Fruit fly (Drosophila melanogaster) whole organism, wandering third instar larva: ENCODE measurements around the gene CG13675.

ENCODE experiments used
- Abd-B ChIP-seq: fragments of >200 bp; optimal IDR thresholded peaks from 2 replicates; lab custom pipeline; 2017; ENCODE audit warnings: missing biosample characterization, missing genetic modification characterization
- CG32264 ChIP-seq: fragments of 200-800 bp; sonication (Bioruptor generic); optimal IDR thresholded peaks from 2 replicates; lab custom pipeline; 2016; ENCODE audit warnings: missing biosample characterization, missing genetic modification characterization
- CG9705 ChIP-seq: fragments of 200-800 bp; sonication (Bioruptor generic); optimal IDR thresholded peaks from 2 replicates; lab custom pipeline; 2018; ENCODE audit warnings: missing biosample characterization, mild to moderate bottlenecking, missing genetic modification characterization
- CrebA ChIP-seq: fragments of 200-800 bp; sonication (Bioruptor generic); optimal IDR thresholded peaks from 2 replicates; lab custom pipeline; 2016; ENCODE audit warnings: missing biosample characterization, mild to moderate bottlenecking, missing genetic modification characterization, borderline replicate concordance
- Dfd ChIP-seq: fragments of >200 bp; optimal IDR thresholded peaks from 2 replicates; lab custom pipeline; 2017; ENCODE audit warnings: missing biosample characterization, missing genetic modification characterization
- Dif ChIP-seq: fragments of 200-275, 200-300 bp; sonication (Bioruptor generic); optimal IDR thresholded peaks from 2 replicates; lab custom pipeline; 2018; ENCODE audit warnings: missing biosample characterization, missing genetic modification characterization; ENCODE audit not compliant: partially characterized antibody
- GATAd ChIP-seq: sonication (Bioruptor generic); optimal IDR thresholded peaks from 2 replicates; lab custom pipeline; 2016; ENCODE audit warnings: missing biosample characterization, missing genetic modification characterization
- HLH106 ChIP-seq: fragments of 200-800 bp; optimal IDR thresholded peaks from 3 replicates; lab custom pipeline; 2019; ENCODE audit warnings: missing biosample characterization, mild to moderate bottlenecking, missing genetic modification characterization, moderate library complexity
- Hnf4 ChIP-seq: fragments of 200-800 bp; sonication (Bioruptor generic); optimal IDR thresholded peaks from 2 replicates; lab custom pipeline; 2016; ENCODE audit warnings: missing biosample characterization, mild to moderate bottlenecking, missing genetic modification characterization
- Hr78 ChIP-seq: fragments of >200 bp; optimal IDR thresholded peaks from 2 replicates; lab custom pipeline; 2017; ENCODE audit warnings: missing biosample characterization, missing genetic modification characterization
- Hr83 ChIP-seq: fragments of 200-300 bp; sonication (Bioruptor generic); optimal IDR thresholded peaks from 2 replicates; lab custom pipeline; 2016; ENCODE audit warnings: missing biosample characterization, mild to moderate bottlenecking, missing genetic modification characterization, moderate library complexity; ENCODE audit not compliant: poor library complexity, severe bottlenecking
- Jra ChIP-seq: sonication (Bioruptor generic); optimal IDR thresholded peaks from 2 replicates; lab custom pipeline; 2016; ENCODE audit warnings: missing biosample characterization, missing genetic modification characterization
- Mio ChIP-seq: sonication (Bioruptor generic); optimal IDR thresholded peaks from 2 replicates; lab custom pipeline; 2016; ENCODE audit warnings: missing biosample characterization, missing genetic modification characterization
- Myc ChIP-seq: fragments of >200 bp; optimal IDR thresholded peaks from 2 replicates; lab custom pipeline; 2017
- N ChIP-seq: fragments of >200 bp; optimal IDR thresholded peaks from 2 replicates; lab custom pipeline; 2018; ENCODE audit warnings: missing biosample characterization, missing external identifiers, missing genetic modification characterization
- OdsH ChIP-seq: fragments of 200-800 bp; sonication (Bioruptor generic); optimal IDR thresholded peaks from 2 replicates; lab custom pipeline; 2016; ENCODE audit warnings: missing biosample characterization, mild to moderate bottlenecking, missing genetic modification characterization
- Rel ChIP-seq, 2 experiments: fragments of 200-800 bp; sonication (Bioruptor generic) in 1 of 2; optimal IDR thresholded peaks; 2 replicates in 1 of 2; 3 replicates in 1 of 2; lab custom pipeline; 2016 to 2019; ENCODE audit warnings: mild to moderate bottlenecking in 2 of 2, missing biosample characterization in 2 of 2, missing genetic modification characterization in 2 of 2, moderate library complexity in 1 of 2
- Sp1 ChIP-seq: fragments of 200-800 bp; sonication (Bioruptor generic); optimal IDR thresholded peaks from 3 replicates; lab custom pipeline; 2019; ENCODE audit warnings: missing biosample characterization, mild to moderate bottlenecking, missing genetic modification characterization, moderate library complexity
- Vsx2 ChIP-seq: fragments of 200-300, 225-300 bp; sonication (Bioruptor generic); optimal IDR thresholded peaks from 2 replicates; lab custom pipeline; 2018; ENCODE audit warnings: missing biosample characterization, missing genetic modification characterization; ENCODE audit not compliant: partially characterized antibody
- br ChIP-seq: fragments of 200-800 bp; sonication (Bioruptor generic); optimal IDR thresholded peaks from 2 replicates; lab custom pipeline; 2016; ENCODE audit warnings: missing biosample characterization, missing genetic modification characterization
- brk ChIP-seq: fragments of 200-800 bp; sonication (Bioruptor generic); optimal IDR thresholded peaks from 2 replicates; lab custom pipeline; 2016; ENCODE audit warnings: missing biosample characterization, mild to moderate bottlenecking, missing genetic modification characterization
- dl ChIP-seq, 2 experiments: fragments of 175-275, 200-275 bp in 1 of 2; fragments of 200-275 bp in 1 of 2; sonication (Bioruptor generic); optimal IDR thresholded peaks; lab custom pipeline; 2018; ENCODE audit warnings: mild to moderate bottlenecking in 2 of 2, missing biosample characterization in 2 of 2, missing genetic modification characterization in 2 of 2, moderate library complexity in 2 of 2; ENCODE audit not compliant: partially characterized antibody in 2 of 2, insufficient read depth in 1 of 2
- dmrt93B ChIP-seq: fragments of 200-800 bp; sonication (Bioruptor generic); optimal IDR thresholded peaks from 2 replicates; lab custom pipeline; 2018; ENCODE audit warnings: missing biosample characterization, mild to moderate bottlenecking, missing genetic modification characterization
- dsf ChIP-seq: sonication (Bioruptor generic); optimal IDR thresholded peaks from 2 replicates; lab custom pipeline; 2016; ENCODE audit warnings: missing biosample characterization, missing genetic modification characterization, borderline replicate concordance
- ey ChIP-seq: fragments of 200-800 bp; sonication (Bioruptor generic); optimal IDR thresholded peaks from 2 replicates; lab custom pipeline; 2016; ENCODE audit warnings: missing biosample characterization, missing genetic modification characterization
- foxo ChIP-seq, 2 experiments: fragments of 200-800 bp; sonication (Bioruptor generic); optimal IDR thresholded peaks; 2 replicates in 1 of 2; 3 replicates in 1 of 2; lab custom pipeline; 2016 to 2017; ENCODE audit warnings: missing biosample characterization in 2 of 2, missing genetic modification characterization in 2 of 2
- fru ChIP-seq: fragments of 200-800 bp; sonication (Bioruptor generic); optimal IDR thresholded peaks from 3 replicates; lab custom pipeline; 2016; ENCODE audit warnings: missing biosample characterization, mild to moderate bottlenecking, missing genetic modification characterization
- h ChIP-seq: fragments of 200-800 bp; sonication (Bioruptor generic); optimal IDR thresholded peaks from 3 replicates; lab custom pipeline; 2016; ENCODE audit warnings: missing biosample characterization, mild to moderate bottlenecking, missing genetic modification characterization
- jim ChIP-seq: fragments of 175-275, 200-325 bp; sonication (Bioruptor generic); optimal IDR thresholded peaks from 2 replicates; lab custom pipeline; 2016; ENCODE audit warnings: missing biosample characterization, mild to moderate bottlenecking, missing genetic modification characterization
- lola ChIP-seq: fragments of >200 bp; optimal IDR thresholded peaks from 2 replicates; lab custom pipeline; 2017; ENCODE audit warnings: missing biosample characterization, missing genetic modification characterization
- pan ChIP-seq: fragments of >200 bp; optimal IDR thresholded peaks from 2 replicates; lab custom pipeline; 2017
- psq ChIP-seq: fragments of 200-800 bp; sonication (Bioruptor generic); optimal IDR thresholded peaks from 3 replicates; lab custom pipeline; 2017; ENCODE audit warnings: missing biosample characterization, mild to moderate bottlenecking, missing genetic modification characterization, moderate library complexity
- rgr ChIP-seq: fragments of 200-800 bp; sonication (Bioruptor generic); optimal IDR thresholded peaks from 3 replicates; lab custom pipeline; 2016; ENCODE audit warnings: missing biosample characterization, mild to moderate bottlenecking, missing genetic modification characterization
- sage ChIP-seq: fragments of 200-800 bp; sonication (Bioruptor generic); optimal IDR thresholded peaks from 2 replicates; lab custom pipeline; 2016; ENCODE audit warnings: missing biosample characterization, mild to moderate bottlenecking, missing genetic modification characterization
- sv ChIP-seq: fragments of 200-800 bp; sonication (Bioruptor generic); optimal IDR thresholded peaks from 3 replicates; lab custom pipeline; 2016; ENCODE audit warnings: missing biosample characterization, missing genetic modification characterization
- tai ChIP-seq: sonication (Bioruptor generic); optimal IDR thresholded peaks from 2 replicates; lab custom pipeline; 2016; ENCODE audit warnings: missing biosample characterization, missing genetic modification characterization
- usp ChIP-seq: fragments of >200 bp; optimal IDR thresholded peaks from 2 replicates; lab custom pipeline; 2017; ENCODE audit warnings: missing biosample characterization, missing genetic modification characterization
- woc ChIP-seq: sonication (Bioruptor generic); optimal IDR thresholded peaks from 2 replicates; lab custom pipeline; 2016; ENCODE audit warnings: missing biosample characterization, mild to moderate bottlenecking, missing genetic modification characterization

The CG13675 gene

dm6 chr3L:8137448-8137906 lies 27.8 kb downstream of the CG13675 start, which contains the start of the genes Setx and mus301:
Setx (minus strand) TSS chr3L:8137498.
mus301 (plus strand) TSS chr3L:8137808.
- TF ChIP-seq tai (GFP tag; lab: Kevin White, UChicago) (no peak), Jra (GFP tag; lab: Kevin White, UChicago) (no peak), Abd-B (GFP tag; lab: Kevin White, UChicago) (no peak), OdsH (GFP tag; lab: Kevin White, UChicago) (peak; percentile 72), psq (GFP tag; lab: Kevin White, UChicago) (peak; percentile 76), ey (peak; percentile 77), br (GFP tag; lab: Kevin White, UChicago) (peak; percentile 82), h (peak; percentile 87), Dif (GFP tag; lab: Kevin White, UChicago) (no peak), Mio (GFP tag; lab: Kevin White, UChicago) (no peak), woc (GFP tag; lab: Kevin White, UChicago) (no peak), dmrt93B (GFP tag; lab: Kevin White, UChicago) (no peak), jim (GFP tag; lab: Kevin White, UChicago) (no peak), dl (GFP tag; optimal IDR thresholded peaks at IDR 0.05; lab: Kevin White, UChicago; ENCODE audit: insufficient read depth in 1 of 2, partially characterized antibody in 2 of 2) (no peak), rgr (GFP tag; lab: Kevin White, UChicago) (peak; percentile 84), Dfd (no peak), Myc (peak; percentile 39), fru (GFP tag; lab: Kevin White, UChicago) (no peak), sage (GFP tag; lab: Kevin White, UChicago) (no peak), HLH106 (tag; lab: Kevin White, UChicago) (peak; percentile 84), pan (lab: Kevin White, UChicago) (no peak), foxo (GFP tag; optimal IDR thresholded peaks at IDR 0.05; lab: Kevin White, UChicago) (peak; percentile 17 to 89), Hnf4 (GFP tag; lab: Kevin White, UChicago) (no peak), CrebA (GFP tag; lab: Kevin White, UChicago) (no peak), GATAd (GFP tag; lab: Kevin White, UChicago) (no peak), dsf (GFP tag; lab: Kevin White, UChicago) (peak; percentile 68), Vsx2 (no peak), Sp1 (GFP tag; lab: Kevin White, UChicago) (peak; percentile 76), Hr78 (GFP tag; lab: Kevin White, UChicago) (no peak), CG9705 (GFP tag; lab: Kevin White, UChicago) (peak; percentile 76), lola (GFP tag; lab: Kevin White, UChicago) (no peak), sv (GFP tag; lab: Kevin White, UChicago) (peak; percentile 89), N (GFP tag; lab: Kevin White, UChicago) (no peak), brk (GFP tag; lab: Kevin White, UChicago) (no peak), Rel (GFP tag; optimal IDR thresholded peaks at IDR 0.05; lab: Kevin White, UChicago) (no peak), Rel (tag; optimal IDR thresholded peaks at IDR 0.05; lab: Kevin White, UChicago) (no peak), usp (GFP tag; lab: Kevin White, UChicago) (no peak), Hr83 (GFP tag; lab: Kevin White, UChicago) (no peak), CG32264 (peak; percentile 74)

- TF ChIP-seq tai (GFP tag; lab: Kevin White, UChicago) (no peak), Rel (GFP tag; optimal IDR thresholded peaks at IDR 0.05; lab: Kevin White, UChicago) (no peak), Rel (tag; optimal IDR thresholded peaks at IDR 0.05; lab: Kevin White, UChicago) (peak; percentile 91), h (peak; percentile 44), Hnf4 (GFP tag; lab: Kevin White, UChicago) (peak; percentile 89), fru (GFP tag; lab: Kevin White, UChicago) (no peak), HLH106 (tag; lab: Kevin White, UChicago) (peak; percentile 60), Vsx2 (peak; percentile 23), Hr83 (GFP tag; lab: Kevin White, UChicago) (peak; percentile 50), OdsH (GFP tag; lab: Kevin White, UChicago) (peak; percentile 12), Dif (GFP tag; lab: Kevin White, UChicago) (no peak)
Observed at dm6 chr3L:8128396-8129050, 36.8 kb downstream of the CG13675 start.
